Fruit fly (Drosophila melanogaster): ENCODE measurements around the gene CG6310.

CG6310 gene

dm6 chr3L:11064689-11065088 lies 5.0 kb downstream of the CG6310 start, which contains the start of the genes CG32075, CG45101 and SuUR (continued):
- TF ChIP-seq trem (tag; optimal IDR thresholded peaks at IDR 0.05) (peak; percentile 79), Dref (GFP tag; IDR thresholded peaks at IDR 0.05) (no peak), Ravus (GFP tag; IDR thresholded peaks at IDR 0.05) (peak; percentile 58), ATbp (GFP tag; optimal IDR thresholded peaks at IDR 0.05) (peak; percentile 60), cwo (GFP tag; optimal IDR thresholded peaks at IDR 0.05) (peak; percentile 64), slou (GFP tag; optimal IDR thresholded peaks at IDR 0.05) (peak; percentile 66), Bdp1 (GFP tag; optimal IDR thresholded peaks at IDR 0.05) (peak; percentile 79), YL-1 (GFP tag; optimal IDR thresholded peaks at IDR 0.05) (peak; percentile 86), Xbp1 (GFP tag; optimal IDR thresholded peaks at IDR 0.05) (peak; percentile 93), CG18262 (tag; optimal IDR thresholded peaks at IDR 0.05) (peak; percentile 81), CG12769 (tag; optimal IDR thresholded peaks at IDR 0.05) (peak; percentile 81), CG17328 (GFP tag; IDR thresholded peaks at IDR 0.05) (peak; percentile 89), CG6813 (GFP tag; optimal IDR thresholded peaks at IDR 0.05) (no peak), CG18619 (GFP tag; optimal IDR thresholded peaks at IDR 0.05) (peak; percentile 78), CG14014 (GFP tag; IDR thresholded peaks at IDR 0.05) (peak; percentile 87), CG11695 (GFP tag; IDR thresholded peaks at IDR 0.05) (peak; percentile 78), Lim3 (GFP tag; IDR thresholded peaks at IDR 0.05) (no peak), CG11504 (tag; optimal IDR thresholded peaks at IDR 0.05) (peak; percentile 85), gro (GFP tag; optimal IDR thresholded peaks at IDR 0.05) (peak; percentile 77), CG34224 (GFP tag; IDR thresholded peaks at IDR 0.05; ENCODE audit: partially characterized antibody) (no peak), Sry-β (GFP tag; optimal IDR thresholded peaks at IDR 0.05) (peak; percentile 96), Nf-YC (tag; optimal IDR thresholded peaks at IDR 0.05) (peak; percentile 78), gt (GFP tag; IDR thresholded peaks at IDR 0.05) (peak; percentile 75; the same call in 1 of the 2 replicates), Hsf (GFP tag; optimal IDR thresholded peaks at IDR 0.05) (peak; percentile 94), CG1602 (GFP tag; optimal IDR thresholded peaks at IDR 0.05) (peak; percentile 92), sens (GFP tag) (peak; percentile 99), gcm2 (GFP tag; optimal IDR thresholded peaks at IDR 0.05) (peak; percentile 81), btn (GFP tag; optimal IDR thresholded peaks at IDR 0.05) (no peak), Mrtf (GFP tag; IDR thresholded peaks at IDR 0.05) (peak; percentile 70; the same call in 1 of the 3 replicates), nau (GFP tag; optimal IDR thresholded peaks at IDR 0.05) (peak; percentile 75), tna (GFP tag; IDR thresholded peaks at IDR 0.05; ENCODE audit: partially characterized antibody) (no peak), Max (GFP tag; optimal IDR thresholded peaks at IDR 0.05) (peak; percentile 93), ara (GFP tag; IDR thresholded peaks at IDR 0.05) (peak; percentile 83), CG6791 (GFP tag; IDR thresholded peaks at IDR 0.05; ENCODE audit: partially characterized antibody) (no peak), esg (GFP tag; conservative IDR thresholded peaks at IDR 0.05) (peak; percentile 92), CG8924 (tag; optimal IDR thresholded peaks at IDR 0.05) (peak; percentile 86), CG31388 (GFP tag; optimal IDR thresholded peaks at IDR 0.05) (peak; percentile 39), slbo (GFP tag; IDR thresholded peaks at IDR 0.05) (peak; percentile 94), CG4617 (GFP tag; optimal IDR thresholded peaks at IDR 0.05; ENCODE audit: borderline replicate concordance) (peak; percentile 96), CG9609 (GFP tag; optimal IDR thresholded peaks at IDR 0.05) (peak; percentile 91), Asciz (GFP tag; optimal IDR thresholded peaks at IDR 0.05) (peak; percentile 62), CG15601 (tag; optimal IDR thresholded peaks at IDR 0.05) (peak; percentile 77), gem (tag; optimal IDR thresholded peaks at IDR 0.05) (peak; percentile 92), Eip74EF (GFP tag; optimal IDR thresholded peaks at IDR 0.05) (peak in 1 of 2 experiments; percentile 35), NC2α (GFP tag; optimal IDR thresholded peaks at IDR 0.05) (peak; percentile 70), az2 (GFP tag; optimal IDR thresholded peaks at IDR 0.05) (peak; percentile 87), CG3407 (GFP tag; optimal IDR thresholded peaks at IDR 0.05) (peak; percentile 64), CG6654 (GFP tag; optimal IDR thresholded peaks at IDR 0.05) (no peak), eve (GFP tag; optimal IDR thresholded peaks at IDR 0.05) (peak in 1 of 2 experiments; percentile 32), Xrp1 (GFP tag; IDR thresholded peaks at IDR 0.05) (peak; percentile 83)
